Worm (Caenorhabditis elegans) whole organism, L1 larva: ENCODE measurements around the gene C47E12.13.

Experiments
- C04F5.9 ChIP-seq: sonication (generic microtip); optimal IDR thresholded peaks from 2 replicates; lab custom pipeline; 2016; ENCODE audit warnings: missing genetic modification characterization, missing compliant biosample characterization
- C16A3.4 ChIP-seq: fragments of 150-350 bp; optimal IDR thresholded peaks from 2 replicates; lab custom pipeline; 2014; ENCODE audit warnings: missing biosample characterization, missing genetic modification characterization
- C34B4.2 ChIP-seq: sonication (generic microtip); optimal IDR thresholded peaks from 2 replicates; lab custom pipeline; 2017; ENCODE audit warnings: mild to moderate bottlenecking, missing genetic modification characterization, missing compliant biosample characterization
- Y116A8C.19 ChIP-seq: sonication (generic microtip); optimal IDR thresholded peaks from 2 replicates; lab custom pipeline; 2016; ENCODE audit warnings: missing compliant biosample characterization, missing genetic modification characterization, borderline replicate concordance
- aly-2 ChIP-seq: fragments of 150-350 bp; optimal IDR thresholded peaks from 2 replicates; lab custom pipeline; 2014; ENCODE audit warnings: missing biosample characterization, missing genetic modification characterization
- ceh-63 ChIP-seq: fragments of 200-800 bp; sonication (Bioruptor generic); optimal IDR thresholded peaks from 2 replicates; lab custom pipeline; 2018; ENCODE audit warnings: mild to moderate bottlenecking, missing genetic modification characterization, missing compliant biosample characterization
- ceh-88 ChIP-seq: fragments of 200-800 bp; sonication (Bioruptor generic); IDR thresholded peaks from 2 replicates; pipeline ENCODE4 v1.3.6; 2022; ENCODE audit warnings: missing genetic modification characterization, missing compliant biosample characterization
- ceh-90 ChIP-seq: sonication (generic microtip); optimal IDR thresholded peaks from 2 replicates; lab custom pipeline; 2016; ENCODE audit warnings: missing genetic modification characterization, missing compliant biosample characterization
- dpl-1 ChIP-seq, 3 experiments: fragments of 150-350 bp in 2 of 3; sonication (generic microtip) in 1 of 3; optimal IDR thresholded peaks; 2 replicates each; lab custom pipeline; 2014 to 2017; ENCODE audit warnings: missing biosample characterization in 3 of 3, missing genetic modification characterization in 3 of 3, missing genetic modification reagents in 3 of 3
- dsc-1 ChIP-seq: sonication (generic microtip); optimal IDR thresholded peaks from 2 replicates; lab custom pipeline; 2016; ENCODE audit warnings: mild to moderate bottlenecking, missing genetic modification characterization, missing compliant biosample characterization
- efl-1 ChIP-seq, 4 experiments: fragments of 150-350 bp; optimal IDR thresholded peaks in 3 of 4; peaks in 1 of 4; 1 replicate in 1 of 4; 2 replicates in 3 of 4; lab custom pipeline; 2014; ENCODE audit warnings: missing biosample characterization in 2 of 4, missing genetic modification characterization in 2 of 4, missing genetic modification reagents in 2 of 4
- efl-3 ChIP-seq: fragments of 200-800 bp; sonication (Bioruptor generic); optimal IDR thresholded peaks from 2 replicates; lab custom pipeline; 2018; ENCODE audit warnings: mild to moderate bottlenecking, missing genetic modification characterization, missing compliant biosample characterization
- egl-13 ChIP-seq: sonication (generic microtip); optimal IDR thresholded peaks from 2 replicates; lab custom pipeline; 2016; ENCODE audit warnings: missing genotype, missing genetic modification reagents, missing genetic modification characterization, missing compliant biosample characterization
- egl-27 ChIP-seq, 2 experiments: fragments of 150-350 bp in 1 of 2; sonication (generic microtip); optimal IDR thresholded peaks; 3 replicates each; lab custom pipeline; 2017 to 2018; ENCODE audit warnings: missing biosample characterization in 2 of 2, missing genetic modification characterization in 2 of 2, missing genetic modification reagents in 2 of 2
- elt-3 ChIP-seq, 6 experiments: fragments of 150-350 bp in 1 of 6; sonication (generic microtip); optimal IDR thresholded peaks; 2 replicates each; lab custom pipeline; 2017 to 2018; ENCODE audit warnings: missing biosample characterization in 6 of 6, missing genetic modification characterization in 6 of 6, inconsistent platforms in 1 of 6
- ets-5 ChIP-seq: fragments of 200-800 bp; sonication (Bioruptor generic); IDR thresholded peaks from 2 replicates; pipeline ENCODE4 v1.3.6; 2022; ENCODE audit warnings: missing genetic modification characterization, missing compliant biosample characterization
- fkh-4 ChIP-seq: sonication (generic microtip); optimal IDR thresholded peaks from 2 replicates; lab custom pipeline; 2016; ENCODE audit warnings: missing compliant biosample characterization, missing genetic modification characterization, borderline replicate concordance
- fkh-8 ChIP-seq: sonication (generic microtip); optimal IDR thresholded peaks from 2 replicates; lab custom pipeline; 2016; ENCODE audit warnings: mild to moderate bottlenecking, missing genetic modification characterization, missing compliant biosample characterization
- isw-1 ChIP-seq: fragments of 200-800 bp; sonication (Bioruptor generic); IDR thresholded peaks from 2 replicates; pipeline ENCODE4 v1.3.6; 2022; ENCODE audit warnings: missing genetic modification characterization, missing compliant biosample characterization
- lin-39 ChIP-seq: fragments of 150-350 bp; optimal IDR thresholded peaks from 2 replicates; lab custom pipeline; 2014; ENCODE audit warnings: missing biosample characterization, missing genetic modification reagents, missing genetic modification characterization
- lir-3 ChIP-seq: sonication (generic microtip); optimal IDR thresholded peaks from 2 replicates; lab custom pipeline; 2016; ENCODE audit warnings: mild to moderate bottlenecking, missing genetic modification characterization, moderate library complexity, missing compliant biosample characterization; ENCODE audit not compliant: poor library complexity
- mdl-1 ChIP-seq, 2 experiments: fragments of 150-350 bp; optimal IDR thresholded peaks; 2 replicates each; lab custom pipeline; 2014 to 2017; ENCODE audit warnings: missing biosample characterization in 2 of 2, missing genetic modification characterization in 2 of 2, inconsistent platforms in 1 of 2
- mef-2 ChIP-seq: fragments of 150-350 bp; optimal IDR thresholded peaks from 2 replicates; lab custom pipeline; 2014; ENCODE audit warnings: missing biosample characterization, missing genetic modification characterization
- mep-1 ChIP-seq: fragments of 150-350 bp; optimal IDR thresholded peaks from 2 replicates; lab custom pipeline; 2014; ENCODE audit warnings: missing biosample characterization, missing genetic modification characterization
- nhr-11 ChIP-seq: fragments of 150-350 bp; optimal IDR thresholded peaks from 2 replicates; lab custom pipeline; 2014; ENCODE audit warnings: missing biosample characterization, missing genetic modification characterization
- nhr-19 ChIP-seq: fragments of 200-800 bp; sonication (Bioruptor generic); conservative IDR thresholded peaks from 2 replicates; pipeline ENCODE4 v1.3.6; 2022; ENCODE audit warnings: missing genetic modification characterization, missing compliant biosample characterization
- nhr-237 ChIP-seq: fragments of 150-350 bp; optimal IDR thresholded peaks from 2 replicates; lab custom pipeline; 2014; ENCODE audit warnings: missing biosample characterization, missing genetic modification characterization
- nhr-77 ChIP-seq: fragments of 150-350 bp; optimal IDR thresholded peaks from 2 replicates; lab custom pipeline; 2014; ENCODE audit warnings: missing biosample characterization, missing genetic modification characterization
- nhr-84 ChIP-seq: sonication (generic microtip); optimal IDR thresholded peaks from 2 replicates; lab custom pipeline; 2017; ENCODE audit warnings: missing biosample characterization, missing genetic modification characterization
- nhr-85 ChIP-seq: sonication (generic microtip); peaks from one replicate; lab custom pipeline; 2016; ENCODE audit warnings: missing genetic modification characterization, inconsistent platforms, missing compliant biosample characterization
- nhr-90 ChIP-seq: sonication (generic microtip); optimal IDR thresholded peaks from 2 replicates; lab custom pipeline; 2016; ENCODE audit warnings: mild to moderate bottlenecking, missing genetic modification characterization, missing compliant biosample characterization; ENCODE audit not compliant: poor library complexity
- pag-3 ChIP-seq: sonication (generic microtip); optimal IDR thresholded peaks from 2 replicates; lab custom pipeline; 2017; ENCODE audit warnings: missing genetic modification characterization, mild to moderate bottlenecking, missing compliant biosample characterization, antibody characterized with exemption, borderline replicate concordance; ENCODE audit not compliant: insufficient read depth
- pax-3 ChIP-seq: fragments of 200-800 bp; sonication (Bioruptor generic); optimal IDR thresholded peaks from 2 replicates; lab custom pipeline; 2018; ENCODE audit warnings: mild to moderate bottlenecking, missing genetic modification characterization, moderate library complexity, missing compliant biosample characterization
- rnt-1 ChIP-seq: sonication (generic microtip); optimal IDR thresholded peaks from 2 replicates; lab custom pipeline; 2016; ENCODE audit warnings: mild to moderate bottlenecking, missing genetic modification characterization, moderate library complexity, missing compliant biosample characterization
- tbx-2 ChIP-seq: sonication (generic microtip); optimal IDR thresholded peaks from 2 replicates; lab custom pipeline; 2016; ENCODE audit warnings: missing genetic modification characterization, missing compliant biosample characterization
- unc-30 ChIP-seq: sonication (generic microtip); optimal IDR thresholded peaks from 2 replicates; lab custom pipeline; 2017; ENCODE audit warnings: missing biosample characterization, missing genetic modification characterization
- xbp-1 ChIP-seq: sonication (generic microtip); optimal IDR thresholded peaks from 2 replicates; lab custom pipeline; 2016; ENCODE audit warnings: missing genetic modification characterization, missing compliant biosample characterization
- ztf-11 ChIP-seq, 2 experiments: sonication (generic microtip); optimal IDR thresholded peaks; 2 replicates each; lab custom pipeline; 2016 to 2017; ENCODE audit warnings: missing genetic modification characterization in 2 of 2, missing biosample characterization in 1 of 2, missing compliant biosample characterization in 1 of 2

The C47E12.13 gene

DNA sequence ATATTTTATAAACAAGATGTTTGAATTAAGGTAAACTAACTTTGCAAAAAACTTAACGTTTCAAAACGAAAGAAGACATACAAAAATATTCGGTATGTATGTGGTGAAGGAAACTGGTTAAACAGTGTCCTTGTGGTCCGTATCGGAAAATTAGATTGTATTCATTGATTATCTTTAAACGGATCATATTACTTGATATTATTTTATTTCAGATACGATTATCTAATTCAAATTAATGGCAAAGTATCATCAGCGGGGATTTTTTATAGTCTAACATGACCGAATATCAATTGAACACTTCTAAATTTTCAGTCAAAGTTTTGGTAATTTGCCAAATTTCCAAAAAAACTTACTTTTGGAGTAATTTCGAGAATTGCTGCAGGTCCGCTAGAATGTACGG lies at the start of gene C47E12.13:
C47E12.13 (minus strand) TSS at position 101 of the 400 bp plus-strand sequence.
- TF ChIP-seq nhr-84 (tag; lab: Kevin White, UChicago) (no peak), mef-2 (no peak), pax-3 (tag; lab: Kevin White, UChicago) (no peak), ceh-90 (tag; lab: Kevin White, UChicago) (no peak), ets-5 (GFP tag; lab: Robert Waterston, UW) (no peak)

DNA sequence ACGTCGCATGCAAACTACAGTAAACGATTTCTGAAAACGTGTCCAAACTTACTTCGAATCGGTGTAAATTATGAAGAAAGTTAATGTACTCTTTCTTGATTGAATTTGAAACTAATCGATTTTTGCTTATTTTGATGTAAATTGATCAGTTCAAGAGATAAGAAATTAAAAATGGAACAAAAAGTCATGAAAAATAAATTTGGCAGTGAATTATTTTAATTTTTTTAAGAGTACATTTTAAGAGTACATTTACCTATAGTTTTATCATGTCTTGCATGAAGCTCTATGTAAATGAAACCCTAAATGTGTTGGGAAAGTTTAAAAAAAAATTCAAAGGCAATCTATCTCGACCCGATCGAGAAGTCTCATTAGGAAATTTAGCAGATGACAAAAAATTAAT lies 49.4 kb upstream of the C47E12.13 start, which contains the start of gene T04B2.7:
T04B2.7 (minus strand) TSS at position 101 of the 400 bp plus-strand sequence.
- TF ChIP-seq ceh-88 (GFP tag; lab: Robert Waterston, UW) (no peak), elt-3 (tag; optimal IDR thresholded peaks at IDR 0.05; lab: Kevin White, UChicago) (no peak), ceh-63 (no peak), egl-13 (tag; lab: Kevin White, UChicago) (no peak), nhr-77 (tag; lab: Kevin White, UChicago) (no peak), Y116A8C.19 (no peak), nhr-237 (tag; lab: Kevin White, UChicago) (no peak), efl-3 (no peak), dpl-1 (GFP tag; optimal IDR thresholded peaks at IDR 0.05; lab: Kevin White, UChicago) (no peak), fkh-4 (tag; lab: Kevin White, UChicago) (no peak), aly-2 (tag; lab: Kevin White, UChicago) (no peak), nhr-84 (tag; lab: Kevin White, UChicago) (no peak), tbx-2 (tag; lab: Kevin White, UChicago) (no peak), egl-27 (tag; optimal IDR thresholded peaks at IDR 0.05; lab: Kevin White, UChicago) (no peak), isw-1 (GFP tag; lab: Robert Waterston, UW) (no peak), lir-3 (tag; lab: Kevin White, UChicago) (no peak), C04F5.9 (tag; lab: Kevin White, UChicago) (no peak), lin-39 (tag; lab: Kevin White, UChicago) (no peak)

DNA sequence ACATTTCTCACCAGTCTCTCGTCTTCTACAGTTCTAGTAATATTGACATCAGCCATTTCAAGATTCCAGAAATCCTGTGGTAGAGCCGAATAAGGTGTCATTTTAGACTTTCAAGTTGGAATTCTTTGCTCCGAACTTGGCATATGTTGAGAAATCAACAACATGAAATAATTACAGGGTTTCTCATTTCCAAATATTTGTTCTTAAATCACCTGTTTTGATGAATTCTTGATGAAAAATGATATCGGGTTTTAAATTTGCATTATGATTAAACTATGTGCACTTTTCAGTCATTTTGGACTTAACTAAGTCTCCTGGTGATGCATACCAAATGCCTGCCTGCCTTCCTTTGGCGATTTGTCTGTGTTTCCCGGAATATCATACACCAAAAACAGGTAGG lies 46.9 kb upstream of the C47E12.13 start, which contains the start of gene srv-12:
srv-12 (minus strand) TSS at position 101 of the 400 bp plus-strand sequence.
- TF ChIP-seq fkh-8 (tag; lab: Kevin White, UChicago) (no peak), xbp-1 (tag; lab: Kevin White, UChicago) (no peak), unc-30 (tag; lab: Kevin White, UChicago) (no peak), nhr-19 (no peak), nhr-90 (tag; lab: Kevin White, UChicago) (no peak), C04F5.9 (tag; lab: Kevin White, UChicago) (no peak), rnt-1 (tag; lab: Kevin White, UChicago) (no peak), C34B4.2 (tag; lab: Kevin White, UChicago) (no peak), efl-1 (optimal IDR thresholded peaks at IDR 0.05; lab: Kevin White, UChicago) (no peak), efl-1 (GFP tag; optimal IDR thresholded peaks at IDR 0.05 in 1 of 2; lab: Kevin White, UChicago) (no peak), mdl-1 (tag; optimal IDR thresholded peaks at IDR 0.05; lab: Kevin White, UChicago) (no peak), nhr-84 (tag; lab: Kevin White, UChicago) (no peak), nhr-85 (tag; lab: Kevin White, UChicago) (no peak), dsc-1 (tag; lab: Kevin White, UChicago) (no peak), efl-3 (no peak), dpl-1 (GFP tag; optimal IDR thresholded peaks at IDR 0.05; lab: Kevin White, UChicago) (no peak), ztf-11 (tag; optimal IDR thresholded peaks at IDR 0.05; lab: Kevin White, UChicago) (no peak), mep-1 (no peak), C16A3.4 (no peak)
- TF ChIP-seq, all 84 proteins: peak for 0

DNA sequence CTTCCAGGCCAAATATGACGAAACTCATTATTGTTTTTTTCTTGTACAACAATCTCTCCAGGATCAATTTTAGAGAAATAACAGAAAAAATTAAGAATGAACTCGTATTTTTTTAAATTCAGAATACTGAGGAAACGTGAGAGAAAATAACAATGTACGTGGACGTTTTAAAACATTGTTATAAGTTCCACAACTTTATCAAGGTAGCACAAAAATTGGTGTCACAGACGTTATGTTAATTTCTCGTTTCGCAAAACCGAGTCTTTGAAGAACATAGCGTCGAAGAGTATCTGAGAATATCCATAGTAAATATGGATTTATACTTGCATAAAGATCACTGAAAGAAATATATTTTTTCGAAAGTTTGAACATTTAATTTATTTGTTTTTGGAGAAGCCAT lies 44.4 kb upstream of the C47E12.13 start, which contains the start of gene T04B2.8:
T04B2.8 (minus strand) TSS at position 101 of the 400 bp plus-strand sequence.
- TF ChIP-seq nhr-11 (tag; lab: Kevin White, UChicago) (no peak), ets-5 (GFP tag; lab: Robert Waterston, UW) (no peak), fkh-4 (tag; lab: Kevin White, UChicago) (no peak), pag-3 (tag; lab: Kevin White, UChicago) (no peak), lin-39 (tag; lab: Kevin White, UChicago) (no peak)
